Worm (Caenorhabditis elegans) whole organism, young adult: ENCODE data around the gene F14H8.5.

ENCODE experiments used
- B0035.1 ChIP-seq: sonication (generic microtip); optimal IDR thresholded peaks from 2 replicates; lab custom pipeline; 2016; ENCODE audit warnings: missing genetic modification characterization, mild to moderate bottlenecking, missing compliant biosample characterization, missing genotype, missing genetic modification reagents
- B0336.3 ChIP-seq: fragments of 200-800 bp; sonication (Bioruptor generic); IDR thresholded peaks from 2 replicates; pipeline ENCODE4 v1.3.6; 2022; ENCODE audit warnings: missing genetic modification characterization, missing compliant biosample characterization
- D2030.7 ChIP-seq: fragments of 200-800 bp; sonication (Bioruptor generic); IDR thresholded peaks from 2 replicates; pipeline ENCODE4 v1.3.6; 2022; ENCODE audit warnings: missing genetic modification reagents, missing genetic modification characterization, missing compliant biosample characterization
- F22D6.2 ChIP-seq: sonication (generic microtip); optimal IDR thresholded peaks from 2 replicates; lab custom pipeline; 2016; ENCODE audit warnings: mild to moderate bottlenecking, missing genetic modification characterization, missing compliant biosample characterization
- F23B12.7 ChIP-seq: sonication (generic microtip); optimal IDR thresholded peaks from 2 replicates; lab custom pipeline; 2017; ENCODE audit warnings: missing genetic modification characterization, mild to moderate bottlenecking, missing compliant biosample characterization, antibody characterized with exemption, moderate library complexity; ENCODE audit not compliant: insufficient read depth
- F33H1.4 ChIP-seq: fragments of 200-800 bp; sonication (Bioruptor generic); IDR thresholded peaks from 2 replicates; pipeline ENCODE4 v1.3.6; 2022; ENCODE audit warnings: missing genetic modification reagents, missing genetic modification characterization, missing compliant biosample characterization
- F37B4.10 ChIP-seq: fragments of 200-800 bp; sonication (Bioruptor generic); IDR thresholded peaks from 2 replicates; pipeline ENCODE4 v1.3.6; 2022; ENCODE audit warnings: missing genetic modification characterization, missing compliant biosample characterization
- F39B2.1 ChIP-seq: fragments of 200-800 bp; sonication (Bioruptor generic); IDR thresholded peaks from 2 replicates; pipeline ENCODE4 v1.3.6; 2022; ENCODE audit warnings: missing genetic modification reagents, missing genetic modification characterization, missing compliant biosample characterization
- F57C9.4 ChIP-seq: sonication (generic microtip); optimal IDR thresholded peaks from 2 replicates; lab custom pipeline; 2017; ENCODE audit warnings: mild to moderate bottlenecking, missing genetic modification characterization, missing compliant biosample characterization
- Y53F4B.3 ChIP-seq: fragments of 200-800 bp; sonication (Bioruptor generic); IDR thresholded peaks from 2 replicates; pipeline ENCODE4 v1.3.6; 2022; ENCODE audit warnings: missing genetic modification reagents, missing genetic modification characterization, missing compliant biosample characterization
- ZK185.1 ChIP-seq: sonication (generic microtip); optimal IDR thresholded peaks from 2 replicates; lab custom pipeline; 2016; ENCODE audit warnings: mild to moderate bottlenecking, missing genetic modification characterization, missing compliant biosample characterization; ENCODE audit not compliant: poor library complexity, severe bottlenecking
- attf-3 ChIP-seq: fragments of 200-800 bp; sonication (Bioruptor generic); conservative IDR thresholded peaks from 2 replicates; pipeline ENCODE4 v1.3.6; 2022; ENCODE audit warnings: missing genetic modification reagents, missing genetic modification characterization, missing compliant biosample characterization
- attf-5 ChIP-seq: fragments of 200-800 bp; sonication (Bioruptor generic); optimal IDR thresholded peaks from 2 replicates; lab custom pipeline; 2018; ENCODE audit warnings: mild to moderate bottlenecking, missing genetic modification characterization, missing compliant biosample characterization
- dpff-1 ChIP-seq: sonication (generic microtip); optimal IDR thresholded peaks from 2 replicates; lab custom pipeline; 2017; ENCODE audit warnings: mild to moderate bottlenecking, missing genetic modification characterization, missing compliant biosample characterization
- efl-1 ChIP-seq: fragments of 150-350 bp; optimal IDR thresholded peaks from 2 replicates; lab custom pipeline; 2014; ENCODE audit warnings: missing biosample characterization, missing genetic modification reagents, missing genetic modification characterization
- egl-44 ChIP-seq: fragments of 200-800 bp; sonication (Bioruptor generic); IDR thresholded peaks from 2 replicates; pipeline ENCODE4 v1.3.6; 2022; ENCODE audit warnings: missing genetic modification reagents, missing genetic modification characterization, missing compliant biosample characterization
- egrh-3 ChIP-seq: fragments of 200-800 bp; sonication (Bioruptor generic); IDR thresholded peaks from 2 replicates; pipeline ENCODE4 v1.3.6; 2022; ENCODE audit warnings: missing genetic modification reagents, missing genetic modification characterization, missing compliant biosample characterization
- ets-4 ChIP-seq: fragments of 200-800 bp; sonication (Bioruptor generic); optimal IDR thresholded peaks from 2 replicates; lab custom pipeline; 2018; ENCODE audit warnings: mild to moderate bottlenecking, missing genetic modification characterization, missing compliant biosample characterization
- gei-17 ChIP-seq: fragments of 200-800 bp; sonication (Bioruptor generic); optimal IDR thresholded peaks from 2 replicates; lab custom pipeline; 2018; ENCODE audit warnings: mild to moderate bottlenecking, missing genetic modification characterization, missing compliant biosample characterization
- him-1 ChIP-seq: sonication (generic microtip); optimal IDR thresholded peaks from 2 replicates; lab custom pipeline; 2016; ENCODE audit warnings: missing genotype, missing genetic modification reagents, missing genetic modification characterization, missing compliant biosample characterization
- hmg-1.2 ChIP-seq: fragments of 200-800 bp; sonication (Bioruptor generic); IDR thresholded peaks from 2 replicates; pipeline ENCODE4 v1.3.6; 2022; ENCODE audit warnings: missing genetic modification reagents, missing genetic modification characterization, missing compliant biosample characterization
- hrde-1 ChIP-seq: sonication (generic microtip); optimal IDR thresholded peaks from 2 replicates; lab custom pipeline; 2016; ENCODE audit warnings: missing genetic modification characterization, mild to moderate bottlenecking, missing compliant biosample characterization, moderate library complexity, missing genotype, missing genetic modification reagents, borderline replicate concordance
- lin-35 ChIP-seq, 3 experiments: fragments of 150-350 bp in 2 of 3; sonication (generic microtip) in 1 of 3; optimal IDR thresholded peaks; 2 replicates each; lab custom pipeline; 2014 to 2018; ENCODE audit warnings: missing biosample characterization in 3 of 3, missing genetic modification characterization in 3 of 3, missing genetic modification reagents in 3 of 3
- lin-40 ChIP-seq: sonication (generic microtip); optimal IDR thresholded peaks from 2 replicates; lab custom pipeline; 2016; ENCODE audit warnings: missing genetic modification characterization, mild to moderate bottlenecking, missing compliant biosample characterization, missing genotype, missing genetic modification reagents
- lin-54 ChIP-seq: fragments of 200-800 bp; sonication (Bioruptor generic); optimal IDR thresholded peaks from 2 replicates; lab custom pipeline; 2018; ENCODE audit warnings: mild to moderate bottlenecking, missing genetic modification characterization, missing compliant biosample characterization
- madf-10 ChIP-seq: sonication (generic microtip); optimal IDR thresholded peaks from 2 replicates; lab custom pipeline; 2016; ENCODE audit warnings: mild to moderate bottlenecking, missing genetic modification characterization, missing compliant biosample characterization
- madf-6 ChIP-seq: fragments of 200-800 bp; sonication (Bioruptor generic); IDR thresholded peaks from 2 replicates; pipeline ENCODE4 v1.3.6; 2022; ENCODE audit warnings: missing genetic modification reagents, missing genetic modification characterization, missing compliant biosample characterization
- mcd-1 ChIP-seq: fragments of 200-800 bp; sonication (Bioruptor generic); IDR thresholded peaks from 2 replicates; pipeline ENCODE4 v1.3.6; 2022; ENCODE audit warnings: missing genetic modification reagents, missing genetic modification characterization, missing compliant biosample characterization
- mxl-1 ChIP-seq: sonication (generic microtip); optimal IDR thresholded peaks from 2 replicates; lab custom pipeline; 2016; ENCODE audit warnings: missing genetic modification characterization, missing compliant biosample characterization
- nfya-1 ChIP-seq: sonication (generic microtip); optimal IDR thresholded peaks from 2 replicates; lab custom pipeline; 2017; ENCODE audit warnings: antibody characterized with exemption, missing compliant biosample characterization, missing genetic modification characterization, borderline replicate concordance; ENCODE audit not compliant: insufficient read depth
- nfya-2 ChIP-seq: fragments of 200-800 bp; sonication (Bioruptor generic); IDR thresholded peaks from 2 replicates; pipeline ENCODE4 v1.3.6; 2022; ENCODE audit warnings: missing genetic modification reagents, missing genetic modification characterization, missing compliant biosample characterization
- nfyb-1 ChIP-seq: fragments of 200-800 bp; sonication (Bioruptor generic); IDR thresholded peaks from 2 replicates; pipeline ENCODE4 v1.3.6; 2022; ENCODE audit warnings: missing genetic modification reagents, missing genetic modification characterization, missing compliant biosample characterization
- nhr-120 ChIP-seq: fragments of 200-800 bp; sonication (Bioruptor generic); IDR thresholded peaks from 2 replicates; pipeline ENCODE4 v1.3.6; 2022; ENCODE audit warnings: missing genetic modification characterization, missing compliant biosample characterization
- nhr-179 ChIP-seq: sonication (generic microtip); optimal IDR thresholded peaks from 2 replicates; lab custom pipeline; 2016; ENCODE audit warnings: mild to moderate bottlenecking, missing genetic modification characterization, missing compliant biosample characterization
- nhr-80 ChIP-seq: sonication (generic microtip); optimal IDR thresholded peaks from 2 replicates; lab custom pipeline; 2016; ENCODE audit warnings: missing genetic modification characterization, missing compliant biosample characterization
- pha-4 ChIP-seq: fragments of 150-350 bp; sonication (generic microtip); optimal IDR thresholded peaks from 2 replicates; lab custom pipeline; 2014; ENCODE audit warnings: missing biosample characterization, missing genetic modification reagents, missing genetic modification characterization
- rec-8 ChIP-seq, 2 experiments: sonication (generic microtip); optimal IDR thresholded peaks; 2 replicates each; lab custom pipeline; 2016; ENCODE audit warnings: mild to moderate bottlenecking in 2 of 2, missing genetic modification characterization in 2 of 2, missing genetic modification reagents in 2 of 2, missing genotype in 2 of 2, missing biosample characterization in 1 of 2, missing compliant biosample characterization in 1 of 2, moderate library complexity in 1 of 2
- repo-1 ChIP-seq: sonication (generic microtip); optimal IDR thresholded peaks from 2 replicates; lab custom pipeline; 2017; ENCODE audit warnings: mild to moderate bottlenecking, missing genetic modification characterization, missing compliant biosample characterization
- snpc-1.3 ChIP-seq: sonication (generic microtip); optimal IDR thresholded peaks from 2 replicates; lab custom pipeline; 2017; ENCODE audit warnings: missing genetic modification characterization, mild to moderate bottlenecking, missing compliant biosample characterization, antibody characterized with exemption, moderate library complexity, missing genotype, missing genetic modification reagents; ENCODE audit not compliant: insufficient read depth
- snpc-3.4 ChIP-seq: sonication (generic microtip); optimal IDR thresholded peaks from 2 replicates; lab custom pipeline; 2017; ENCODE audit warnings: missing genetic modification characterization, mild to moderate bottlenecking, missing compliant biosample characterization, antibody characterized with exemption, moderate library complexity, missing genotype, missing genetic modification reagents
- somi-1 ChIP-seq: fragments of 200-800 bp; sonication (Bioruptor generic); optimal IDR thresholded peaks from 2 replicates; lab custom pipeline; 2018; ENCODE audit warnings: mild to moderate bottlenecking, missing genetic modification characterization, missing compliant biosample characterization
- xnd-1 ChIP-seq: sonication (generic microtip); optimal IDR thresholded peaks from 2 replicates; lab custom pipeline; 2016; ENCODE audit warnings: missing genotype, missing genetic modification reagents, missing genetic modification characterization, missing compliant biosample characterization
- zfh-2 ChIP-seq: fragments of 200-800 bp; sonication (Bioruptor generic); conservative IDR thresholded peaks from 2 replicates; pipeline ENCODE4 v1.3.6; 2022; ENCODE audit warnings: missing genetic modification reagents, missing genetic modification characterization, missing compliant biosample characterization

Gene F14H8.5

ce11 chrV:14991489-14991888, 29.3 kb upstream of the F14H8.5 start (continued):
- TF ChIP-seq madf-6 (peak; percentile 76), B0336.3 (GFP tag; lab: Robert Waterston, UW) (peak; percentile 84), snpc-1.3 (tag; lab: Kevin White, UChicago) (peak; percentile 85), lin-40 (tag; lab: Kevin White, UChicago) (no peak), dpff-1 (tag; lab: Kevin White, UChicago) (no peak), egrh-3 (GFP tag; lab: Robert Waterston, UW) (no peak), D2030.7 (GFP tag; lab: Robert Waterston, UW) (peak; percentile 42), attf-3 (GFP tag; lab: Robert Waterston, UW) (no peak), nfya-1 (tag; lab: Kevin White, UChicago) (no peak), F37B4.10 (GFP tag; lab: Robert Waterston, UW) (no peak), hrde-1 (tag; lab: Kevin White, UChicago) (peak; percentile 89), ets-4 (no peak), F33H1.4 (GFP tag; lab: Robert Waterston, UW) (0 out of 2 replicates have a peak, but pooled peaks have one; percentile 23), F22D6.2 (tag; lab: Kevin White, UChicago) (no peak), attf-5 (GFP tag; lab: Kevin White, UChicago) (peak; percentile 28), F23B12.7 (no peak), egl-44 (GFP tag; lab: Robert Waterston, UW) (peak; percentile 44; the same call in 1 of the 2 replicates), zfh-2 (GFP tag; lab: Robert Waterston, UW) (no peak), nhr-80 (no peak), ZK185.1 (tag; lab: Kevin White, UChicago) (no peak), xnd-1 (peak; percentile 21), hmg-1.2 (GFP tag; lab: Robert Waterston, UW) (peak; percentile 12; the same call in 1 of the 2 replicates), efl-1 (GFP tag; lab: Kevin White, UChicago) (peak; percentile 6), F39B2.1 (GFP tag; lab: Robert Waterston, UW) (0 out of 2 replicates have a peak, but pooled peaks have one; percentile 43), snpc-3.4 (tag; lab: Kevin White, UChicago) (peak; percentile 74), mxl-1 (tag; lab: Kevin White, UChicago) (no peak), nfya-2 (no peak), rec-8 (tag; optimal IDR thresholded peaks at IDR 0.05; lab: Kevin White, UChicago) (no peak), F57C9.4 (no peak), lin-54 (peak; percentile 51), lin-35 (GFP tag; optimal IDR thresholded peaks at IDR 0.05; lab: Kevin White, UChicago) (no peak), nfyb-1 (no peak), nhr-120 (no peak), madf-10 (tag; lab: Kevin White, UChicago) (no peak), B0035.1 (tag; lab: Kevin White, UChicago) (no peak), pha-4 (tag; lab: Kevin White, UChicago) (no peak), nhr-179 (tag; lab: Kevin White, UChicago) (no peak), gei-17 (GFP tag; lab: Kevin White, UChicago) (no peak), him-1 (tag; lab: Kevin White, UChicago) (no peak), Y53F4B.3 (GFP tag; lab: Robert Waterston, UW) (no peak), mcd-1 (GFP tag; lab: Robert Waterston, UW) (no peak), somi-1 (GFP tag; lab: Kevin White, UChicago) (no peak), repo-1 (peak; percentile 11)
